Worm (Caenorhabditis elegans) whole organism, early embryonic: Measurements from ENCODE around the gene nfx-1.

Source experiments
- B0310.2 ChIP-seq: sonication (generic microtip); optimal IDR thresholded peaks from 2 replicates; lab custom pipeline; 2016; ENCODE audit warnings: mild to moderate bottlenecking, missing genetic modification characterization, missing compliant biosample characterization
- aly-1 ChIP-seq: sonication (generic microtip); optimal IDR thresholded peaks from 2 replicates; lab custom pipeline; 2016; ENCODE audit warnings: missing genetic modification characterization, missing compliant biosample characterization
- ama-1 ChIP-seq: fragments of 150-350 bp; optimal IDR thresholded peaks from 2 replicates; lab custom pipeline; 2014
- ceh-13 ChIP-seq: fragments of 200-800 bp; sonication (Bioruptor generic); optimal IDR thresholded peaks from 2 replicates; lab custom pipeline; 2018; ENCODE audit warnings: mild to moderate bottlenecking, missing genetic modification characterization, missing compliant biosample characterization
- flt-1 ChIP-seq: fragments of 200-800 bp; sonication (Bioruptor generic); IDR thresholded peaks from 2 replicates; pipeline ENCODE4 v1.3.6; 2022; ENCODE audit warnings: missing genetic modification characterization, missing compliant biosample characterization
- hmbx-1 ChIP-seq: sonication (generic microtip); optimal IDR thresholded peaks from 2 replicates; lab custom pipeline; 2016; ENCODE audit warnings: mild to moderate bottlenecking, missing genetic modification characterization, missing compliant biosample characterization
- pes-1 ChIP-seq: fragments of 200-800 bp; sonication (Bioruptor generic); IDR thresholded peaks from 2 replicates; pipeline ENCODE4 v1.3.6; 2022; ENCODE audit warnings: missing genetic modification reagents, missing genetic modification characterization, missing compliant biosample characterization
- sea-1 ChIP-seq: fragments of 200-800 bp; sonication (Bioruptor generic); conservative IDR thresholded peaks from 2 replicates; pipeline ENCODE4 v1.3.6; 2022; ENCODE audit warnings: missing genetic modification characterization, missing compliant biosample characterization
- tbx-11 ChIP-seq: fragments of 200-800 bp; sonication (Bioruptor generic); IDR thresholded peaks from 2 replicates; pipeline ENCODE4 v1.3.6; 2022; ENCODE audit warnings: missing genetic modification characterization, missing compliant biosample characterization
- tra-4 ChIP-seq: sonication (generic microtip); optimal IDR thresholded peaks from 2 replicates; lab custom pipeline; 2017; ENCODE audit warnings: missing genetic modification characterization, missing compliant biosample characterization

ce11 chrIII:6356764-6357163 is 18.4 kb upstream of the nfx-1 start:
- TF ChIP-seq ama-1 (lab: Kevin White, UChicago) (no peak), pes-1 (GFP tag; lab: Robert Waterston, UW) (no peak), tra-4 (tag; lab: Kevin White, UChicago) (no peak), sea-1 (no peak), B0310.2 (tag; lab: Kevin White, UChicago) (no peak), flt-1 (GFP tag; lab: Robert Waterston, UW) (no peak), hmbx-1 (tag; lab: Kevin White, UChicago) (no peak), tbx-11 (no peak), aly-1 (tag; lab: Kevin White, UChicago) (no peak), ceh-13 (GFP tag; lab: Kevin White, UChicago) (no peak)
